Fruit fly (Drosophila melanogaster) whole organism, pupa: Measurements from ENCODE around the gene Ugt302C1.

Experiments used
- CG10348 ChIP-seq: fragments of 200-800 bp; sonication (Bioruptor generic); IDR thresholded peaks from 2 replicates; pipeline ENCODE4 v1.3.6; 2022; ENCODE audit warnings: missing biosample characterization, missing genetic modification characterization
- CG12605 ChIP-seq: fragments of 200-800 bp; sonication (Bioruptor generic); IDR thresholded peaks from 2 replicates; pipeline ENCODE4 v1.3.6; 2022; ENCODE audit warnings: missing biosample characterization, missing genetic modification characterization
- CG13204 ChIP-seq: fragments of 200-800 bp; sonication (Bioruptor generic); optimal IDR thresholded peaks from 2 replicates; lab custom pipeline; 2018; ENCODE audit warnings: missing biosample characterization, mild to moderate bottlenecking, missing genetic modification characterization, moderate library complexity
- CG14655 ChIP-seq: fragments of 200-800 bp; sonication (Bioruptor generic); optimal IDR thresholded peaks from 3 replicates; lab custom pipeline; 2017; ENCODE audit warnings: mild to moderate bottlenecking, missing biosample characterization, missing genetic modification reagents, missing genetic modification characterization
- CG15710 ChIP-seq: fragments of 200-800 bp; sonication (Bioruptor generic); optimal IDR thresholded peaks from 2 replicates; lab custom pipeline; 2018; ENCODE audit warnings: missing biosample characterization, mild to moderate bottlenecking, missing genetic modification characterization, moderate library complexity
- CG17806 ChIP-seq: fragments of 200-800 bp; sonication (Bioruptor generic); optimal IDR thresholded peaks from 2 replicates; lab custom pipeline; 2018; ENCODE audit warnings: missing biosample characterization, mild to moderate bottlenecking, missing genetic modification characterization, moderate library complexity
- CG32121 ChIP-seq: fragments of 200-800 bp; sonication (Bioruptor generic); IDR thresholded peaks from 2 replicates; pipeline ENCODE4 v1.3.6; 2022; ENCODE audit warnings: missing biosample characterization, missing genetic modification characterization
- CG34367 ChIP-seq: fragments of 200-800 bp; sonication (Bioruptor generic); optimal IDR thresholded peaks from 2 replicates; lab custom pipeline; 2018; ENCODE audit warnings: missing biosample characterization, mild to moderate bottlenecking, missing genetic modification characterization
- CG4496 ChIP-seq: fragments of 200-800 bp; sonication (Bioruptor generic); IDR thresholded peaks from 3 replicates; pipeline ENCODE4 v1.3.6; 2022; ENCODE audit warnings: missing biosample characterization, missing genetic modification characterization
- CG8159 ChIP-seq: fragments of 200-800 bp; sonication (Bioruptor generic); optimal IDR thresholded peaks from 3 replicates; lab custom pipeline; 2018; ENCODE audit warnings: missing biosample characterization, mild to moderate bottlenecking, missing genetic modification characterization, moderate library complexity
- CG8301 ChIP-seq: fragments of 200-800 bp; sonication (Bioruptor generic); optimal IDR thresholded peaks from 2 replicates; lab custom pipeline; 2018; ENCODE audit warnings: missing biosample characterization, mild to moderate bottlenecking, missing genetic modification characterization
- CG9948 ChIP-seq: fragments of 200-800 bp; sonication (Bioruptor generic); optimal IDR thresholded peaks from 2 replicates; lab custom pipeline; 2018; ENCODE audit warnings: missing biosample characterization, mild to moderate bottlenecking, missing genetic modification characterization, moderate library complexity
- D1 ChIP-seq: fragments of 200-800 bp; sonication (Bioruptor generic); optimal IDR thresholded peaks from 2 replicates; lab custom pipeline; 2018; ENCODE audit warnings: missing biosample characterization, mild to moderate bottlenecking, missing genetic modification characterization, moderate library complexity
- EcR ChIP-seq: fragments of 200-800 bp; sonication (Bioruptor generic); optimal IDR thresholded peaks from 3 replicates; lab custom pipeline; 2019; ENCODE audit warnings: missing biosample characterization, missing genetic modification characterization, mild to moderate bottlenecking, moderate library complexity, missing genetic modification reagents
- Ets98B ChIP-seq: fragments of 200-800 bp; sonication (Bioruptor generic); IDR thresholded peaks from 2 replicates; pipeline ENCODE4 v1.3.6; 2022; ENCODE audit warnings: missing biosample characterization, missing genetic modification characterization
- Pif1A ChIP-seq: fragments of 200-800 bp; sonication (Bioruptor generic); optimal IDR thresholded peaks from 3 replicates; lab custom pipeline; 2016; ENCODE audit warnings: missing biosample characterization, missing genetic modification characterization
- Pif1B ChIP-seq: fragments of 200-800 bp; sonication (Bioruptor generic); optimal IDR thresholded peaks from 3 replicates; lab custom pipeline; 2016; ENCODE audit warnings: missing biosample characterization, missing genetic modification characterization
- Snoo ChIP-seq: fragments of 200-800 bp; sonication (Bioruptor generic); optimal IDR thresholded peaks from 3 replicates; lab custom pipeline; 2017; ENCODE audit warnings: missing biosample characterization, mild to moderate bottlenecking, missing genetic modification characterization, inconsistent platforms
- fd96Ca ChIP-seq: fragments of 200-800 bp; sonication (Bioruptor generic); IDR thresholded peaks from 3 replicates; pipeline ENCODE4 v1.3.6; 2022; ENCODE audit warnings: missing biosample characterization, missing genetic modification characterization
- gl ChIP-seq: fragments of 200-800 bp; sonication (Bioruptor generic); optimal IDR thresholded peaks from 2 replicates; lab custom pipeline; 2018; ENCODE audit warnings: missing biosample characterization, mild to moderate bottlenecking, missing genetic modification characterization
- rn ChIP-seq: fragments of 200-800 bp; sonication (Bioruptor generic); IDR thresholded peaks from 2 replicates; pipeline ENCODE4 v1.3.6; 2022; ENCODE audit warnings: missing biosample characterization, missing genetic modification characterization

Gene Ugt302C1

dm6 chr3R:11156858-11157257 lies at the start of gene Ugt302C1:
Gene Ugt302C1 (plus strand): TSS chr3R:11157098.
- TF ChIP-seq Ets98B (GFP tag; lab: Robert Waterston, UW) (0 out of 2 replicates have a peak, but pooled peaks have one; percentile 39), CG32121 (GFP tag; lab: Robert Waterston, UW) (0 out of 2 replicates have a peak, but pooled peaks have one; percentile 23), rn (GFP tag; lab: Robert Waterston, UW) (no peak), CG14655 (GFP tag; lab: Kevin White, UChicago) (no peak), CG4496 (GFP tag; lab: Robert Waterston, UW) (peak; percentile 47; the same call in 1 of the 3 replicates)

dm6 chr3R:11115606-11116005 lies 41.3 kb upstream of the Ugt302C1 start, which contains the start of gene SdhCL:
Gene SdhCL (minus strand): TSS chr3R:11115706.
- TF ChIP-seq CG14655 (GFP tag; lab: Kevin White, UChicago) (no peak), CG12605 (GFP tag; lab: Robert Waterston, UW) (no peak), D1 (tag; lab: Kevin White, UChicago) (no peak), CG15710 (no peak), CG9948 (tag; lab: Kevin White, UChicago) (no peak)

- TF ChIP-seq Pif1A: no peak
- no peak for TF ChIP-seq rn (GFP tag; lab: Robert Waterston, UW)
Observed at dm6 chr3R:11126383-11126782, 30.5 kb upstream of the Ugt302C1 start.

- no peak for TF ChIP-seq D1 (tag; lab: Kevin White, UChicago)
- TF ChIP-seq Ets98B (GFP tag; lab: Robert Waterston, UW): no peak
- TF ChIP-seq Pif1B (GFP tag; lab: Kevin White, UChicago): no peak
- TF ChIP-seq CG32121 (GFP tag; lab: Robert Waterston, UW): no peak
- TF ChIP-seq CG8301 (tag; lab: Kevin White, UChicago): no peak
- TF ChIP-seq CG15710: no peak
- TF ChIP-seq CG10348 (GFP tag; lab: Robert Waterston, UW): no peak
- no peak for TF ChIP-seq CG12605 (GFP tag; lab: Robert Waterston, UW)
- no peak for TF ChIP-seq gl
- no peak for TF ChIP-seq CG9948 (tag; lab: Kevin White, UChicago)
- TF ChIP-seq Snoo (tag; lab: Kevin White, UChicago): no peak
Observed at dm6 chr3R:11128116-11128626, 28.7 kb upstream of the Ugt302C1 start, which contains the start of gene Ugt35C1. Gene Ugt35C1 (minus strand): TSS chr3R:11128328.

- TF ChIP-seq CG13204 (no peak), CG15710 (no peak), CG34367 (tag; lab: Kevin White, UChicago) (no peak), rn (GFP tag; lab: Robert Waterston, UW) (no peak), gl (no peak), Pif1B (GFP tag; lab: Kevin White, UChicago) (no peak), fd96Ca (GFP tag; lab: Robert Waterston, UW) (no peak), CG8301 (tag; lab: Kevin White, UChicago) (no peak), Ets98B (GFP tag; lab: Robert Waterston, UW) (no peak), CG9948 (tag; lab: Kevin White, UChicago) (no peak), CG12605 (GFP tag; lab: Robert Waterston, UW) (no peak), CG32121 (GFP tag; lab: Robert Waterston, UW) (no peak), EcR (GFP tag; lab: Kevin White, UChicago) (no peak), Pif1A (no peak), CG4496 (GFP tag; lab: Robert Waterston, UW) (no peak)
Observed at dm6 chr3R:11136877-11137276, 20.0 kb upstream of the Ugt302C1 start, which contains the start of gene mAcon2. Gene mAcon2 (plus strand): TSS chr3R:11137177.

dm6 chr3R:11145135-11145534 lies 11.8 kb upstream of the Ugt302C1 start, which contains the start of gene CheA86a:
Gene CheA86a (minus strand): TSS chr3R:11145235.
- no peak for TF ChIP-seq CG8159 (tag; lab: Kevin White, UChicago)
- no peak for TF ChIP-seq Ets98B (GFP tag; lab: Robert Waterston, UW)
- no peak for TF ChIP-seq gl
- no peak for TF ChIP-seq CG32121 (GFP tag; lab: Robert Waterston, UW)
- no peak for TF ChIP-seq CG17806
- no peak for TF ChIP-seq CG15710
- no peak for TF ChIP-seq rn (GFP tag; lab: Robert Waterston, UW)
- no peak for TF ChIP-seq CG34367 (tag; lab: Kevin White, UChicago)
- no peak for TF ChIP-seq CG4496 (GFP tag; lab: Robert Waterston, UW)
- TF ChIP-seq Pif1B (GFP tag; lab: Kevin White, UChicago): no peak
- no peak for TF ChIP-seq CG8301 (tag; lab: Kevin White, UChicago)
- TF ChIP-seq EcR (GFP tag; lab: Kevin White, UChicago): no peak

- TF ChIP-seq CG32121 (GFP tag; lab: Robert Waterston, UW): no peak; the same call in 1 of the 2 replicates
- no peak for TF ChIP-seq EcR (GFP tag; lab: Kevin White, UChicago)
- TF ChIP-seq Pif1A: no peak
- TF ChIP-seq CG10348 (GFP tag; lab: Robert Waterston, UW): no peak
- peak; percentile 68 for TF ChIP-seq CG4496 (GFP tag; lab: Robert Waterston, UW)
- peak; percentile 27 for TF ChIP-seq Pif1B (GFP tag; lab: Kevin White, UChicago)
- peak; percentile 64 for TF ChIP-seq CG8159 (tag; lab: Kevin White, UChicago)
- TF ChIP-seq CG12605 (GFP tag; lab: Robert Waterston, UW): peak; percentile 56; the same call in 1 of the 2 replicates
- TF ChIP-seq CG8301 (tag; lab: Kevin White, UChicago): peak; percentile 58
- TF ChIP-seq Ets98B (GFP tag; lab: Robert Waterston, UW): peak; percentile 55
- TF ChIP-seq Snoo (tag; lab: Kevin White, UChicago): no peak
- TF ChIP-seq gl: no peak
- no peak for TF ChIP-seq fd96Ca (GFP tag; lab: Robert Waterston, UW)
- peak; percentile 75 for TF ChIP-seq CG9948 (tag; lab: Kevin White, UChicago)
- no peak for TF ChIP-seq CG13204
- peak; percentile 72 for TF ChIP-seq CG14655 (GFP tag; lab: Kevin White, UChicago)
- peak; percentile 82 for TF ChIP-seq CG17806
- peak; percentile 50 for TF ChIP-seq CG15710
- peak; percentile 2 for TF ChIP-seq D1 (tag; lab: Kevin White, UChicago)
- peak; percentile 9 for TF ChIP-seq CG34367 (tag; lab: Kevin White, UChicago)
- TF ChIP-seq rn (GFP tag; lab: Robert Waterston, UW): no peak
Observed at dm6 chr3R:11153799-11154273, 3.1 kb upstream of the Ugt302C1 start, which contains the start of gene Ugt302K1. Gene Ugt302K1 (minus strand): TSS chr3R:11153849.
